Worm (Caenorhabditis elegans) whole organism, early embryonic: Measurements from ENCODE around the gene C29H12.6.

Source experiments
- aly-1 ChIP-seq: sonication (generic microtip); optimal IDR thresholded peaks from 2 replicates; lab custom pipeline; 2016; ENCODE audit warnings: missing genetic modification characterization, missing compliant biosample characterization
- ama-1 ChIP-seq: fragments of 150-350 bp; optimal IDR thresholded peaks from 2 replicates; lab custom pipeline; 2014
- ceh-13 ChIP-seq: fragments of 200-800 bp; sonication (Bioruptor generic); optimal IDR thresholded peaks from 2 replicates; lab custom pipeline; 2018; ENCODE audit warnings: mild to moderate bottlenecking, missing genetic modification characterization, missing compliant biosample characterization
- flt-1 ChIP-seq: fragments of 200-800 bp; sonication (Bioruptor generic); IDR thresholded peaks from 2 replicates; pipeline ENCODE4 v1.3.6; 2022; ENCODE audit warnings: missing genetic modification characterization, missing compliant biosample characterization
- hmbx-1 ChIP-seq: sonication (generic microtip); optimal IDR thresholded peaks from 2 replicates; lab custom pipeline; 2016; ENCODE audit warnings: mild to moderate bottlenecking, missing genetic modification characterization, missing compliant biosample characterization
- hnd-1 ChIP-seq: sonication (generic microtip); optimal IDR thresholded peaks from 2 replicates; lab custom pipeline; 2016; ENCODE audit warnings: missing genetic modification characterization, missing compliant biosample characterization
- scrt-1 ChIP-seq: fragments of 200-800 bp; sonication (Bioruptor generic); IDR thresholded peaks from 2 replicates; pipeline ENCODE4 v1.3.6; 2022; ENCODE audit warnings: missing genetic modification characterization, missing compliant biosample characterization
- sea-1 ChIP-seq: fragments of 200-800 bp; sonication (Bioruptor generic); conservative IDR thresholded peaks from 2 replicates; pipeline ENCODE4 v1.3.6; 2022; ENCODE audit warnings: missing genetic modification characterization, missing compliant biosample characterization
- tra-4 ChIP-seq: sonication (generic microtip); optimal IDR thresholded peaks from 2 replicates; lab custom pipeline; 2017; ENCODE audit warnings: missing genetic modification characterization, missing compliant biosample characterization

- no peak for TF ChIP-seq ama-1 (lab: Kevin White, UChicago)
- TF ChIP-seq tra-4 (tag; lab: Kevin White, UChicago), result no peak
- TF ChIP-seq ceh-13 (GFP tag; lab: Kevin White, UChicago), result no peak
- no peak for TF ChIP-seq flt-1
- no peak for TF ChIP-seq aly-1 (tag; lab: Kevin White, UChicago)
- TF ChIP-seq hmbx-1 (tag; lab: Kevin White, UChicago), result no peak
- no peak for TF ChIP-seq sea-1 (GFP tag; lab: Robert Waterston, UW)
- TF ChIP-seq hnd-1, result no peak
- TF ChIP-seq scrt-1 (GFP tag; lab: Robert Waterston, UW), result no peak
These were observed 7.2 kb upstream of the C29H12.6 start, which contains the start of gene rars-2 for ce11 chrII:6125259-6125658.
